Worm (Caenorhabditis elegans) whole organism, young adult: ENCODE measurements around the gene paf-2.

ENCODE experiments used
- F33H1.4 ChIP-seq: fragments of 200-800 bp; sonication (Bioruptor generic); IDR thresholded peaks from 2 replicates; pipeline ENCODE4 v1.3.6; 2022; ENCODE audit warnings: missing genetic modification reagents, missing genetic modification characterization, missing compliant biosample characterization
- F49E8.2 ChIP-seq: sonication (generic microtip); optimal IDR thresholded peaks from 3 replicates; lab custom pipeline; 2017; ENCODE audit warnings: missing genetic modification characterization, mild to moderate bottlenecking, missing compliant biosample characterization, antibody characterized with exemption, moderate library complexity; ENCODE audit not compliant: insufficient read depth
- K11D2.4 ChIP-seq: fragments of 200-800 bp; sonication (Bioruptor generic); IDR thresholded peaks from 2 replicates; pipeline ENCODE4 v1.3.6; 2022; ENCODE audit warnings: missing genetic modification reagents, missing genetic modification characterization, missing compliant biosample characterization
- Y53G8AR.9 ChIP-seq: fragments of 200-800 bp; sonication (Bioruptor generic); conservative IDR thresholded peaks from 2 replicates; pipeline ENCODE4 v1.3.6; 2022; ENCODE audit warnings: missing genetic modification reagents, missing genetic modification characterization, missing compliant biosample characterization
- ceh-58 ChIP-seq: fragments of 200-800 bp; sonication (Bioruptor generic); IDR thresholded peaks from 2 replicates; pipeline ENCODE4 v1.3.6; 2022; ENCODE audit warnings: missing genetic modification characterization, missing compliant biosample characterization
- ceh-79 ChIP-seq: sonication (generic microtip); optimal IDR thresholded peaks from 2 replicates; lab custom pipeline; 2017; ENCODE audit warnings: mild to moderate bottlenecking, missing genetic modification characterization, missing compliant biosample characterization
- dpff-1 ChIP-seq: sonication (generic microtip); optimal IDR thresholded peaks from 2 replicates; lab custom pipeline; 2017; ENCODE audit warnings: mild to moderate bottlenecking, missing genetic modification characterization, missing compliant biosample characterization
- let-607 ChIP-seq, 2 experiments: fragments of 200-800 bp in 1 of 2; sonication (Bioruptor generic) in 1 of 2; sonication (generic microtip) in 1 of 2; optimal IDR thresholded peaks; 2 replicates each; lab custom pipeline; 2016 to 2018; ENCODE audit warnings: mild to moderate bottlenecking in 2 of 2, missing compliant biosample characterization in 2 of 2, missing genetic modification characterization in 2 of 2, moderate library complexity in 2 of 2, missing genotype in 1 of 2
- lin-26 ChIP-seq: fragments of 200-800 bp; sonication (Bioruptor generic); IDR thresholded peaks from 2 replicates; pipeline ENCODE4 v1.3.6; 2022; ENCODE audit warnings: missing genetic modification reagents, missing genetic modification characterization, missing compliant biosample characterization
- lin-35 ChIP-seq, 3 experiments: fragments of 150-350 bp in 2 of 3; sonication (generic microtip) in 1 of 3; optimal IDR thresholded peaks; 2 replicates each; lab custom pipeline; 2014 to 2018; ENCODE audit warnings: missing biosample characterization in 3 of 3, missing genetic modification characterization in 3 of 3, missing genetic modification reagents in 3 of 3
- lin-54 ChIP-seq: fragments of 200-800 bp; sonication (Bioruptor generic); optimal IDR thresholded peaks from 2 replicates; lab custom pipeline; 2018; ENCODE audit warnings: mild to moderate bottlenecking, missing genetic modification characterization, missing compliant biosample characterization
- madf-3 ChIP-seq: fragments of 200-800 bp; sonication (Bioruptor generic); IDR thresholded peaks from 2 replicates; pipeline ENCODE4 v1.3.6; 2022; ENCODE audit warnings: missing genetic modification reagents, missing genetic modification characterization, missing compliant biosample characterization
- nhr-90 ChIP-seq: sonication (generic microtip); optimal IDR thresholded peaks from 2 replicates; lab custom pipeline; 2016; ENCODE audit warnings: missing genotype, mild to moderate bottlenecking, missing genetic modification characterization, missing compliant biosample characterization
- pbrm-1 ChIP-seq: fragments of 200-800 bp; sonication (Bioruptor generic); IDR thresholded peaks from 2 replicates; pipeline ENCODE4 v1.3.6; 2022; ENCODE audit warnings: missing genetic modification reagents, missing genetic modification characterization, missing compliant biosample characterization
- somi-1 ChIP-seq: fragments of 200-800 bp; sonication (Bioruptor generic); optimal IDR thresholded peaks from 2 replicates; lab custom pipeline; 2018; ENCODE audit warnings: mild to moderate bottlenecking, missing genetic modification characterization, missing compliant biosample characterization

The paf-2 gene

DNA sequence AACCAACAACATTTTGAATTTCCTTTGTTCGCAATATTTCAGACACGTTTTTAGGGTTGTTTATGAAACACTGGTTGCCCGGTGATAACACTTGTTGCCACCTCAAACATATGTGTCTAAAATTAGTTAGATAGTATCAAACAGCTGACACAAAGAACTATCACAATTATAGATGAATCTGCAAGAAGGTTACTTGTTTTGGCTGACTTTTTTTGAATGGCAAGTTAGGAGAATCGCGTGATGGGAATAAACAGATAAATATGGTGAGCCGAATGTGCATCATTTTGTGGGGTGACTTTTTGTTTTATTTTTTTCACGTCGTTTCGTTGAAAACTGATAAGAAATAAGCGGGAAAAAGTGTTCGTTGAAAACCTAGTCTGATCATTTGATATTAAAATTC, 52.4 kb downstream of the paf-2 start (continued):
- TF ChIP-seq pbrm-1 (no peak), F49E8.2 (tag; lab: Kevin White, UChicago) (no peak), somi-1 (GFP tag; lab: Kevin White, UChicago) (no peak), lin-54 (GFP tag; lab: Kevin White, UChicago) (no peak), lin-35 (GFP tag; optimal IDR thresholded peaks at IDR 0.05; lab: Kevin White, UChicago) (no peak), F33H1.4 (GFP tag; lab: Robert Waterston, UW) (no peak), K11D2.4 (GFP tag; lab: Robert Waterston, UW) (no peak), nhr-90 (tag; lab: Kevin White, UChicago) (no peak), ceh-79 (tag; lab: Kevin White, UChicago) (no peak), ceh-58 (GFP tag; lab: Robert Waterston, UW) (no peak), madf-3 (GFP tag; lab: Robert Waterston, UW) (no peak), let-607 (tag; optimal IDR thresholded peaks at IDR 0.05; lab: Kevin White, UChicago) (peak in 1 of 2 experiments; percentile 56), lin-26 (GFP tag; lab: Robert Waterston, UW) (peak; percentile 33; the same call in 1 of the 2 replicates)

DNA sequence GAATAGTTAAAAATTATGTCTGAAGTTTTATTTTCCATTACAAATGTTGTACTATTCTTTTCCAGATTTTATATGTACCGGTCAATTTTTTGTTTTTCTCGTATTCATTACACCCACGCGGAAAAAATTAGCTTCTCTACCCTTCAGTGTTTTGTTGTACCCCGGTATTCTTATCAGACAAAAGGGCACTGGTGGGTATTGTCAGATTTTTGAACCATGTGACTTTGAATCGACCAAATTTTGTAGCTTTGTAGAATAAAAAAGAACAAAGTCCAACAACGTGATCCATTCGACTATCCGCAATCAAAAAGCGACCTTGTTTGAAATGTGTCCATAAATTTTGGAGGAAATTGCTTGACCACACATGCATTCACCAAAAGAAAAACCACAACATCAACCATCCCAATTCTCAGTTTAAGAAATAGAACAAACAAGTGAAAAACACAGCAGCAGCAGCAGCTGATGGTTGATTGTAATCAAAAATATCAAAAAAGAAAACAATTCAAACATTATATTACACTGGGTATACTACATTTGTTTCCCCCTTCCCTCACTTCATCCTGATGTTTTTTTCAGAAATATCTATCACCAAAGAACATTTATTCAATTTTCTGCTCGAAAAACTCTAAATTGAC, 52.9 kb downstream of the paf-2 start:
- TF ChIP-seq dpff-1, result no peak
- TF ChIP-seq Y53G8AR.9 (GFP tag; lab: Robert Waterston, UW), result 0 out of 2 replicates have a peak, but pooled peaks have one; percentile 35
